Fruit fly (Drosophila melanogaster): ENCODE results near the gene CG15347.

DNA sequence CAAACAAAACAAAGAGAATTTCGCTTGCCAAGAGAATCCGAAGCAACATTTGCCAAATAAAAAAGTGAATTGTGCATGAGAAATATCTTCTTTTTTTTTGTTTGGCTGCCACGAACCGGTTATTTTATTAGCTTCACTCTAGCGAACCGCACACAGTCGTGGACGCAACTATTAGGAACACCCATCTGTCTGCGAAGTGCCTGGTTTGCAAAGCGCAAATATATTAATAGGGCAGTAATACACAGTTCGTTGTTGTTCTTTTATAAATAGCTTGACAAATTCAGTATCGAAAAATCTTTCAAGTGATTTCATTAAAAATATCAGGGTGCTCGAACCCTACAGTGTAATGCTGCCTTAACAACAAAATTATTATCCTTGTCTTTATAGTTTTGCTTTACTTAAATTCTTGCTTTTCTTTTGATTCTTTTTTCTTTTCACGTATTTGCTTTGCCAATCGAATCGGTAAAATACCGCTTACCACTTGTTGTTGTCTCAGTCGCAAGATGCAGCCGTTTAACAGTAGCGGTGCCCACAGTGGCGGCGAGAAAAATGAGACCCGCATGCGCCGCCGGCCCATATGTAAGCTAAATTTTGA, 30.9 kb upstream of the CG15347 start:
- TF ChIP-seq Eip75B (GFP tag; optimal IDR thresholded peaks at IDR 0.05) (peak; percentile 19), CG3919 (GFP tag; optimal IDR thresholded peaks at IDR 0.05) (peak; percentile 42)
